Fruit fly (Drosophila melanogaster): Measurements from ENCODE around the gene wnd.

The wnd gene

dm6 chr3L:19612172-19612571, 23.4 kb downstream of the wnd start, which contains the start of the genes Lon and PIG-F (continued):
- no peak for TF ChIP-seq sc (optimal IDR thresholded peaks at IDR 0.05)
- peak; percentile 99 for TF ChIP-seq sc (GFP tag; optimal IDR thresholded peaks at IDR 0.05)
- TF ChIP-seq CG9876 (GFP tag; optimal IDR thresholded peaks at IDR 0.05), result peak; percentile 94
- peak; percentile 99 for TF ChIP-seq vvl (GFP tag; IDR thresholded peaks at IDR 0.05)
- TF ChIP-seq gfzf (GFP tag; optimal IDR thresholded peaks at IDR 0.05), result peak; percentile 24
- peak; percentile 94 for TF ChIP-seq crc (GFP tag; optimal IDR thresholded peaks at IDR 0.05)
- peak; percentile 98 for TF ChIP-seq CG1647 (GFP tag; optimal IDR thresholded peaks at IDR 0.05)
- peak; percentile 99 for TF ChIP-seq CG18619 (GFP tag; optimal IDR thresholded peaks at IDR 0.05)
- peak; percentile 99 for TF ChIP-seq CG18262 (tag; optimal IDR thresholded peaks at IDR 0.05)
- TF ChIP-seq CG17361 (GFP tag; IDR thresholded peaks at IDR 0.05), result peak; percentile 100
- TF ChIP-seq pum (GFP tag; optimal IDR thresholded peaks at IDR 0.05), result peak; percentile 99
- TF ChIP-seq inv (GFP tag; IDR thresholded peaks at IDR 0.05; ENCODE audit: partially characterized antibody), result peak; percentile 64
- TF ChIP-seq wek (GFP tag; optimal IDR thresholded peaks at IDR 0.05), result peak; percentile 87
- peak; percentile 96 for TF ChIP-seq disco-r (GFP tag; optimal IDR thresholded peaks at IDR 0.05)
- TF ChIP-seq Eip74EF (GFP tag; optimal IDR thresholded peaks at IDR 0.05), result peak in 1 of 2 experiments; percentile 97
- TF ChIP-seq CG17912 (GFP tag; optimal IDR thresholded peaks at IDR 0.05), result peak; percentile 97
- TF ChIP-seq Hr78 (GFP tag; optimal IDR thresholded peaks at IDR 0.05), result no peak
- TF ChIP-seq Jarid2 (GFP tag; optimal IDR thresholded peaks at IDR 0.05), result peak; percentile 94
- TF ChIP-seq CG4854 (GFP tag; optimal IDR thresholded peaks at IDR 0.05), result peak; percentile 98
- peak; percentile 99 for TF ChIP-seq nerfin-1 (tag; optimal IDR thresholded peaks at IDR 0.05)
- peak; percentile 99 for TF ChIP-seq Pdp1 (GFP tag; optimal IDR thresholded peaks at IDR 0.05)
- TF ChIP-seq gsb (GFP tag; IDR thresholded peaks at IDR 0.05), result peak; percentile 96
- TF ChIP-seq MESR4 (GFP tag; optimal IDR thresholded peaks at IDR 0.05), result peak; percentile 22
- TF ChIP-seq nmo (GFP tag; optimal IDR thresholded peaks at IDR 0.05), result peak; percentile 100
- peak; percentile 99 for TF ChIP-seq pho (GFP tag; optimal IDR thresholded peaks at IDR 0.05)
- TF ChIP-seq D (optimal IDR thresholded peaks at IDR 0.05), result no peak
- TF ChIP-seq D (GFP tag; optimal IDR thresholded peaks at IDR 0.05), result peak; percentile 99
- TF ChIP-seq CG10209 (GFP tag; optimal IDR thresholded peaks at IDR 0.05), result peak; percentile 99
- TF ChIP-seq CG3726 (GFP tag; IDR thresholded peaks at IDR 0.05), result peak; percentile 97
- TF ChIP-seq lov (optimal IDR thresholded peaks at IDR 0.05), result no peak
- TF ChIP-seq lov (GFP tag; IDR thresholded peaks at IDR 0.05), result peak; percentile 95
- peak; percentile 99 for TF ChIP-seq CG2202 (tag; optimal IDR thresholded peaks at IDR 0.05)
- TF ChIP-seq Ravus (GFP tag; IDR thresholded peaks at IDR 0.05), result peak; percentile 94
- peak; percentile 98 for TF ChIP-seq ase (GFP tag; IDR thresholded peaks at IDR 0.05)
- TF ChIP-seq Xbp1 (GFP tag; optimal IDR thresholded peaks at IDR 0.05), result peak; percentile 99
- TF ChIP-seq CG6854 (GFP tag; optimal IDR thresholded peaks at IDR 0.05), result peak; percentile 95
- peak; percentile 99 for TF ChIP-seq CG10979 (tag; optimal IDR thresholded peaks at IDR 0.05)
- TF ChIP-seq CG16815 (GFP tag; optimal IDR thresholded peaks at IDR 0.05), result peak; percentile 99
- TF ChIP-seq Doc3 (GFP tag; IDR thresholded peaks at IDR 0.05; ENCODE audit: partially characterized antibody), result no peak; the same call in 2 of the 3 replicates
- peak; percentile 95 for TF ChIP-seq CG12236 (GFP tag; optimal IDR thresholded peaks at IDR 0.05)
- 0 out of 2 replicates have a peak, but pooled peaks have one; percentile 16 for TF ChIP-seq bbx (GFP tag; IDR thresholded peaks at IDR 0.05; ENCODE audit: partially characterized antibody)
- peak; percentile 99 for TF ChIP-seq Dbx (GFP tag; IDR thresholded peaks at IDR 0.05)
- peak; percentile 94 for TF ChIP-seq CG11560 (tag; IDR thresholded peaks at IDR 0.05)
- peak; percentile 97 for TF ChIP-seq tap (tag; optimal IDR thresholded peaks at IDR 0.05)
- TF ChIP-seq bigmax (GFP tag; optimal IDR thresholded peaks at IDR 0.05), result peak; percentile 65
- TF ChIP-seq CG9797 (GFP tag; optimal IDR thresholded peaks at IDR 0.05), result peak; percentile 68
- peak; percentile 90 for TF ChIP-seq ftz-f1 (GFP tag; optimal IDR thresholded peaks at IDR 0.05)
- peak; percentile 95 for TF ChIP-seq C15 (GFP tag; IDR thresholded peaks at IDR 0.05)
- TF ChIP-seq klu (GFP tag; IDR thresholded peaks at IDR 0.05), result peak; percentile 99
- no peak for TF ChIP-seq h (optimal IDR thresholded peaks at IDR 0.05)
- peak; percentile 51; the same call in 1 of the 2 replicates for TF ChIP-seq unc-4 (GFP tag; IDR thresholded peaks at IDR 0.05; ENCODE audit: partially characterized antibody)

Measured in whole organism, embryonic.